Worm (Caenorhabditis elegans): ENCODE measurements around the gene ZK353.3.

Gene ZK353.3

ce11 chrIII:8446061-8446460 lies 50.3 kb downstream of the ZK353.3 start:
- no peak for TF ChIP-seq him-1 (tag; optimal IDR thresholded peaks at IDR 0.05)
- no peak for TF ChIP-seq dao-5 (tag; optimal IDR thresholded peaks at IDR 0.05)
- no peak for TF ChIP-seq W03F9.2 (tag; optimal IDR thresholded peaks at IDR 0.05)
